Fruit fly (Drosophila melanogaster): ENCODE measurements around the gene CG6299.

Gene CG6299

DNA sequence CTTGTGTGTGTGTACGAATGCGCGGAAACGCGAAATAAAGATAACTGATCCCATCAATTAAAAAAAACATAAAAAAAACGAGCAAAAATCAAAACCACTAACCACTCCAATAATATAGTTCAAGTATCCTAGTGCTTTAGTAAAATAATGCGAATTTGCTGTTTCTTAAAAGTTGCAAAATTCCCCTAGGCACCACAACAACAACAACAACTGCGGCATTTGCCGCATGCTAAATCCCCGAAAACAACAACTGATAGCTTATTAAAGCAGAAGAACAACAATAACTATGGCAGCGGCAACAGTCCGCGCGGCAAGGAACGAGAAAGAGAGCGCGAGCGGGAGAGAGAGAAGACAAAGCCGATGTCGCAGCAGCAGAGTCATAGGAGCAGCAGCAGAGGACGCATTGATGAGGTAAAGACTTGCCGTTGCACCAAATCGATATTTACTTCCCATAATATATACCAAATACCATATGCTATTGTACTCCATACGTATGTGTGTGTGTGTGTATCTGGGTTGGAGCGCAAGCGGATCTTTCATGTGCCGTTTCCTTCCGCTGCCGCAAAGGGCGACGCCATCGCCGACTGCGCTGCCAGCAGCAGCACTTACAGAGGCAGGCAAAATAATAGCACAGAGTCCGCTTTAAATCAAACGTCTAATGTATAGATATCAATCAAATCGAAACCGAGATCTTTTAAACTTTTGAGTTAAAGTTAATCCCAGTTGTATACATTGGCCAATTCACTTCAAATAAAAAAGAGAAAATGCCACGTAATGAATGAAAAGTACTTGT lies 20.7 kb downstream of the CG6299 start:
- TF ChIP-seq CTCF (optimal IDR thresholded peaks at IDR 0.05) (no peak), CG8478 (optimal IDR thresholded peaks at IDR 0.05) (no peak)

DNA sequence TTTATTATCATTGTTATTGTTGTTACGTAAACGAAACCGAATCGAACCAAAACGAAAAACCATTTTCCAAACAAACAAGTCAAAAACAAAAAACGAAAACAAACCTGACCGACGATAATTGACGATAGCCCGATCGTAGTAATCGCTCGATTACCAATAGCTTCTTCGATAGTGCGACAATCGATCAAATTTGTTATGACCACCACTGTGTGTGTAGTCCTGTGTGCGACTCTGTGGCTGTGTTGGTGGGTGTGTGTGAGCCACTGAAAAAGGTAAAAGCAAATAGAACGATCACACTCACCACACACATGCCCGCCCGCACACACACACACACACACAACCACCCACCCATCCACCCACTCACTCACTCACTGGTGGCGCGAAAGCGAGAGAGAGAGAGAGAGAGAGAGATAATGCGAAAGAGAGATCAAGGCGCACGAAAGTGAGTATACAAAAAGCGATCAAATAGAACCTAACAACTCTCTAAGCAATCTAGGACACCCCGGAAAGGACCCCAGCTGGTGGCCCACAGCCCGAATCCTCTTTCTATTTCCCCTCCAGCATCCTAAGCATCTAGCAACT lies 22.0 kb downstream of the CG6299 start:
- no peak for TF ChIP-seq CG8478 (optimal IDR thresholded peaks at IDR 0.05)
- no peak for TF ChIP-seq CTCF (optimal IDR thresholded peaks at IDR 0.05)

DNA sequence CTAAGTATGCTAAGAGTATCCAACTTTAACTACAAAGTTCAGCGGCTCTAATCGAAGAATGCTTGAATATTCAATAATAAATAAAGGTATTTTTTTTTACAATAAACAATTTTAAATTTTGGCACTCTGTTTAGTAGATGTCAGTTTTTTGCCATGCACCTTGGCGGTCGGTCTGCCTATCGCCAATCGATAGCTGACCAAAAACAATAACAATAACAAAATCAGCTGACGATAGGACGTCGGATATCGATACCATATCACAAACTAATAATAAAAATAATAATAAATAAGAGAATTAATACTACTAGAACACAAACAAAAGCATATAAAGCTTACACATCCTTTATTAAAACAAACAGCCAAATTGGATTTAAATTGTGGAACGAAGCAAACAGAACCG lies 24.2 kb downstream of the CG6299 start, which contains the start of gene Gmap:
TSS of gene Gmap (plus strand) at position 241 of the 400 bp plus-strand sequence.
- TF ChIP-seq CTCF (optimal IDR thresholded peaks at IDR 0.05) (no peak), CG8478 (optimal IDR thresholded peaks at IDR 0.05) (no peak)

DNA sequence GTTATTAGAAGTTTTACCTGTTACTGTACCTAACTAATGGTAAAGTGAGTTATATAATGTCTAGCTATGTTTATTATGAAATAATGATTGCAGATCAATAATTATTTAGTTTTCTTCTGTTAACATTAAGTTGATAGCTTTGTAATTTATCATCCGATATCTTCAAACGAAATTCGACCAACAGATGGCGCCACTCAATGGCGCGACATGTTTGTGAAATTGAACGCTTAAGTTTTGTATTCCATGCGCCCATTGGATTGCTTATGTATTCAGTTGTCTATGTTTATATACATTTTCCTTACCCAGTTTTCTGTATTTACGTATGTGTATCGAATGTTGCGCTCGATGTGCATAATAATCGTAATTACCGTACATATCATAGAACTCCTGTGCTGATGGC lies 28.0 kb downstream of the CG6299 start:
- no peak for TF ChIP-seq CG8478 (optimal IDR thresholded peaks at IDR 0.05)
- peak; percentile 73 to 81 for TF ChIP-seq CTCF (optimal IDR thresholded peaks at IDR 0.05)

DNA sequence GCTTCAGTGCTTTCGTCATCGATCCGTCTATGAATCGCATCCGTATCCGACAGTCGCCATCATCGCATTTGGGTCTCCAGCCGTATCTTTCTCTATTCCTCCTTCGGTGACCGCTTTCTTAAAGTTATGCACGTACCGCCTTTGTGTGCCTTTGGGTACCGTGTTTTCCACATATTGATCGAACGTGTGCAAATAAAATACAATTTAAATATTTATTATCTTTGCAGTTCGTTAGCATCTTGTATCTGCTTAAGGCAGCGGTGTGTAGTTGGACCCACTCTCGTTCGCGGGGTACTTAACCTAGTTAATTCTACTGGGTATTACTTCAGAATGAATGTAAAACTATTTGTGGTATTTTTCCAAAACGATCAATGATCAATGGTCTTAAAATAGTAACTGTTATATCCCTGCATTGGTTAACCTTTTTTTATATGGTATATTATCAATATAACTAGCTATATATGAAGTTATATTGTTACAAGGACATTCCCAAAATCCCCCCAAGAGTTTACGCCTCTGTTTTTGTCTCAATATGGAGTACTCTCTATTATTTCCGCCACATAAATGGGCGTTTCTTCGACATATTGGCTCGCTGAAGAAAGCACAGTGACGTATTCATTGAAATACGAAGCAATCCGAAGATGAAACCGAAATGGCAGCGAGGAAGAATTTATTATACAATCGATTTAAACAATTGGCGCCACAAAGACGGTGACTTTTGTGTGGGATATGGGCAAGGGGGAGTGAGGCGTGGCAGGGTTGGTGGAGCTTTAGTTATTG lies 33.3 kb downstream of the CG6299 start:
- TF ChIP-seq CG8478 (optimal IDR thresholded peaks at IDR 0.05) = no peak
- no peak for TF ChIP-seq CTCF (optimal IDR thresholded peaks at IDR 0.05)

DNA sequence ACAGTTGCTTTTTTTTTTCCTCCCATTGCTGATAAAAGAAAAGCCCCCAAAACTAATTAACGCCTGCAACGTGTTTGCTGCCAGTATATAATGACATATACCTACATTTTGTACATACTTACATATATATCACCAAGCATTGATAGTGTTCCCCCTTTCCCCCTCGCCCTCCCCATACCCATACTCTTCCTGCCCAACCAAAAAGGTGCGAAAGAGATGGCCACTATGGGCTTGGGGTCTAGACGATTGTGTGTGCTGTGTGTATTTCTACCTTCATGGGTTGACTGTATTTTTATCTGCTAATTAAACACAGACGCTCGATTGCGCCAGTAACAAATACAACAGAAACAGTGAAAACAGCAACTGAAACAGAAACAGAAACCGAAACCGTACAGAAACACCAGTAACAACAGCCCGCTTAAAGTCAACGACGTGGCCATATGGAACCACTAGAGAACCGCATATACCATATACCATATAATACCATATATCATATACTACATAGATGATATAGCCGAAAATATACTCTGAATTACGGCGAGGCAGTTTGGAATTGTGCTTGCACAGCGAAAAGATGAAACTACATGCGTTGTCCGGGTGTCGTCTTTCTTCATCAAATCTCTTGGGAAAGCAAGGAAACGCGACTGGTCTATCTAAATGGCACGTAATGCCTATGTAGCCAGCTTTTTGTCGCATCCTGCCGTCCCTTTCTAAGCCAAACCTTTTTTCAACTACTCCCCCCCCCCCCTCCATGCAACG lies 34.3 kb downstream of the CG6299 start:
- no peak for TF ChIP-seq CTCF (optimal IDR thresholded peaks at IDR 0.05)
- no peak for TF ChIP-seq CG8478 (optimal IDR thresholded peaks at IDR 0.05)

DNA sequence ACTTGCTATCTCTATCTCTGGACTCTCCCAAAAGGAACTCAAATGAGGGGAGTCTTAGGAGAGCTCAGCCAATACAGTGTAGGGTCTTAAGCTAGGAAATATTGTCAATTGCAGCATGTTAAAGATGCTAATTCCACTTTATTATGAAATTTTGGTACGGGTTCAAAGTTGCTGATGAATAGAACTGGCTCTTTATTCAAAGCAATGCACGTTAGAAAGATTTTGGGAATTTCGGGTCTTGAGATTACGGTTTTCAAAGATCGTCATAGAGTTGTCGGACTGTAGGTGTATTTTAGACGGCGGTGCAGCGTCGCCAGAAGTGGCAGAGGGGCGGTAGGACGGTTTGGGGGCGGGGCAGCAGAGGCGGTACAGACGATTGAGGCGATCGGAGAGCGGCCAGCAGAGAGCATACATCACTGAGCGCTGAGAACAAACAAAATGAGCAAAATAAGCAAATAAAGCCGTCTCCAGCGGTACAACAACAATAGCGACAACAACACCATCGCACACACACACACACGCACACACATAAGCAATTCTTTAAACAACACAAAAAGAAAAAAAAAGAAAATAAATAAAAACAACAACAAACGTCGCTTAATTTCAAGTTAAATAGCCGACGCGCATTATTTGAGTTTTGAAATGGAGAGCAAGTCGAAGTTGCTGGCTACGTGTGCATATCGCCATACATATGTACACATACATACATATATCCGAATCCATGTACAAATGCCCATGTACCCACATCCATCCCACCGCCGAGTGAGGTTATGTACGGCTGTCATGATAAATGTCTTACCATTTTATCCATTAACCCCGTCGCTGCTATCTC lies 35.1 kb downstream of the CG6299 start:
- no peak for TF ChIP-seq CG8478 (optimal IDR thresholded peaks at IDR 0.05)

DNA sequence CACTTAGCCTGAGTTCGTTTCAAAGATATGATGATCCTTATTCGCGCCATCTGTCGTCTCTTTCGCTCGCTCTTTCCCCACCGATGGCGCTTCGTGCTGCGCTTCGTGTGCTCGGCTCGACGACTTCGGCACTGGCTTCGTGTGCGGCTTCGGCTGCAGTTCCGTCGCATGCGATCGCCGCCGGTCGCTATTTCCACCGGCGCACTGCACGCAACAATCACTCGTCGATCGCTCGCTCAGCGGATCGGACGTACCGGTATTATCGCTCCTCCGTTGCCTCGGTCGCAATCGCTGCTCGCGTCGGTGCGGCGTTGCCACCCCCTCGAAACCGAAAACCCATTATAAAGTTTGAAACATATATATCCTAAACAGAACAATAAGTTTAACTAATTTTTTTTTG lies 36.3 kb downstream of the CG6299 start:
- TF ChIP-seq CG8478 (optimal IDR thresholded peaks at IDR 0.05) = no peak
- TF ChIP-seq CTCF (optimal IDR thresholded peaks at IDR 0.05) = peak; percentile 45 to 64

DNA sequence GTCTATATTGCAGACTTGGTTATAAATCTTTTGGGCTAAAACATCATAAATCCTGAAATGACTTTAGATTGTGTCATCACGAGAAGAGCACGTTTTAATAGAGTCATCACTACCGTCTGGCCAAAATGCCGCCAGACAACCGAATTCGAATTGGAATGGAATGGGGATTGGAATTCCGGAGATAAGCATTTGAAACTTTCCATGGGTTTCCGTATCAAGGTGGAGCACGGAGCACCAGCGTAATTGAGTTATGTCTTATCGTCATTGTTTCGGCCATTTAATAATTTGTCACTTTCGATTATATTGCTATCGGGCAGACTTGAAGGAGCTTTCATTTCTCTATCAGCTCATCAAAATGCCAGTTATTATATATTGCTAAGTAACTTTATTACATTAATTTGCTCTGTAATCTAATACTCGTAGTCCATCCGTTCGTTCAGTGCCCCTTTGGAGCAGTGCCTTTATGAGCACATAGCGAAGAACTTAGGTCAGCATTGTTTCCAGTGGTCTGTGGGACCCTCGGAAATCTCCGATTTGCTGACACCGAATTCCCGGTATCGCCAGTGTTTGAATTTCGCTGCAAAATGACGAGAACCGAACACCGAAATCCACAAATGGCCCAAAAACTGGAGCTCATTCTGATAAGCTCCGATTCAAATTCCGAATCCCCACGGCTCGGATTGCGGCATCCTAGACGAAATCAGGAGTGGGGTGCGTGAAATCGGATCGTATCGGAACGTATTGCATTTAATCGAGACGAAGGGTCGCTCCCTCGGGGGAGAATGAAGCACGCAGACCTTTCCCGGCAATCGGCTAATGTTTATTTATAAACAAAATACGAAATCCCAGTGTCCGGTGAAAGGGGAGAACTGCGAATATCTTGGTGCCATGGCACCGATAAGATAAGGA lies 37.7 kb downstream of the CG6299 start:
- TF ChIP-seq CG8478 (optimal IDR thresholded peaks at IDR 0.05) (no peak), CTCF (optimal IDR thresholded peaks at IDR 0.05) (no peak)

DNA sequence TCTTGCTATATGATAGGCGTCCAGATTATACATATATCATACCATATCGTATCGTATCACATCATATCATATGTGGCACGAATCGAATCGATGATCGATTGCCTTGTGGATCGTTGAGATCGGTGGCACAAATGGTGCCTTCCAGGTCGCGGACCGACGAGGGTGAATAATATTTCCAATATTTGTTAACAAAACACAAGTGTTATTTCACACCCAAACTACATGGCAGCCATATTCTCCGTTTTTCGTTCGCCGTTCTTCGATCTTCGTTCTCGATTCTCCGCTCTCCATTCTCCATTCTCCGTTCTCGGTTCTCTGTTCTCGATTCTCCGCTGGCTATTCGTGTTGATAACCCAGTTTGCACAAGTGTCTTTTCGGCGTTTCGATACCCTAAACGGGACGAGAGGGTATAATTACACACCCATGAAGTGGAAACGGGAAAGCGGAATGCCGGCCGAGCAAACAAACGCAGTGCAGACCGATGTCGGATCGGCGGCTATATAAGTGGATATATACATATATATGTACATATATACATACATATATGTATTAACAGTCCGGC lies 39.3 kb downstream of the CG6299 start:
- TF ChIP-seq CTCF (optimal IDR thresholded peaks at IDR 0.05) = no peak
- no peak for TF ChIP-seq CG8478 (optimal IDR thresholded peaks at IDR 0.05)

DNA sequence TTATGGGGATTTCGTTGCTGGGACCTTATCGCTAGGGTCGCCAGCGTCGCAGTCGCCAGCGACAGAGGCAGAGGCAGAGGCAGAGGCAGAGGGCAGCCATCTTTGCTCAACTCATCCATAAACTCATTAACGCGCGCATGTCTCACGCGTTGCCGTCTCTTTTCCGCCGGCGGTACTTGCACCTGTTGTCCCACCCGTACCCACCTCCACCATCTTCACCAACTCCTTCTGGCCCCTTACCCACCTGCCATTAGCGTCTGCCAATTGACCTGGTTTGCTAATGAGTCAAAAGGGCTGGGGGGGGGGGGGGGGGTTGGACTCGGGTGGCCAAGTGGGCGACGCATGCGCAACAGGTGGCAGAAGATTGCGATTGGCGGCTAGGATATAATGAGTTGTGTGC lies 40.3 kb downstream of the CG6299 start:
- TF ChIP-seq CTCF (optimal IDR thresholded peaks at IDR 0.05) (no peak), CG8478 (optimal IDR thresholded peaks at IDR 0.05) (no peak)

DNA sequence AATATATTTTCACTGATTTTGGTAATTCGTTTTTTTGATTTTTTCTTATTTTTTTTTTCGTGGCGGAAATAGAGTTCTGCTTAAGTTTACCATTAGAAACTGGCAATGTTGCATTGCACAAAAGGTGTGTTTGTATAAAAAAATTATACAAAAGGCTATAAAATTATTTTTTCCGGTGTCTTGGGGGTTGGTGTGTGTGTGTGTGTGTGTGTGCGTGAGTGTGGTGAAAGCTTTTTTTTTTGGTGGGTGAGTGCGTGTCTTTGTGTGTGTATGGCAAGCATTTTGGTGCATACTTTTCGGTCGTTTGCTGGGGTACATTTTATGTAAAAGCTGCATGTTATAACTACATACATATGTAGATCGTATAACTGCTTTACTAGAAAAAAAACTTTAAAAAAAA lies 48.9 kb downstream of the CG6299 start:
- TF ChIP-seq CG8478 (optimal IDR thresholded peaks at IDR 0.05) (no peak), CTCF (optimal IDR thresholded peaks at IDR 0.05) (no peak)
